Fruit fly (Drosophila melanogaster) whole organism, embryonic: ENCODE results near the gene eEF1delta.
A peak's percentile ranks its signal among the peaks of the same experiment; 100 is the strongest.

Experiments
- Ada2b ChIP-seq: fragments of 200-800 bp; sonication (Bioruptor generic); IDR thresholded peaks from 2 replicates; pipeline ENCODE4 v1.3.6; 2022; ENCODE audit warnings: missing biosample characterization, missing genetic modification characterization
- CG10543 ChIP-seq: fragments of 200-800 bp; sonication (Bioruptor generic); optimal IDR thresholded peaks from 3 replicates; lab custom pipeline; 2017; ENCODE audit warnings: missing biosample characterization, mild to moderate bottlenecking, missing genetic modification characterization, moderate library complexity
- CG12659 ChIP-seq: fragments of 200-800 bp; sonication (Bioruptor generic); optimal IDR thresholded peaks from 3 replicates; lab custom pipeline; 2017; ENCODE audit warnings: mild to moderate bottlenecking, missing biosample characterization, missing genetic modification reagents, missing genetic modification characterization
- CG13123 ChIP-seq: fragments of 200-800 bp; sonication (Bioruptor generic); optimal IDR thresholded peaks from 2 replicates; lab custom pipeline; 2016; ENCODE audit warnings: missing biosample characterization, missing genetic modification characterization
- CG16813 ChIP-seq: fragments of 200-800 bp; sonication (Bioruptor generic); IDR thresholded peaks from 3 replicates; pipeline ENCODE4 v1.3.6; 2022; ENCODE audit warnings: missing biosample characterization, missing genetic modification characterization; ENCODE audit not compliant: partially characterized antibody
- CG1792 ChIP-seq: fragments of 200-800 bp; sonication (Bioruptor generic); optimal IDR thresholded peaks from 2 replicates; lab custom pipeline; 2016; ENCODE audit warnings: missing biosample characterization, missing genetic modification characterization
- CG31388 ChIP-seq: fragments of 200-800 bp; sonication (Bioruptor generic); optimal IDR thresholded peaks from 2 replicates; lab custom pipeline; 2016; ENCODE audit warnings: missing biosample characterization, missing genetic modification characterization
- CG31441 ChIP-seq: fragments of 200-800 bp; sonication (Bioruptor generic); IDR thresholded peaks from 2 replicates; pipeline ENCODE4 v1.3.6; 2022; ENCODE audit warnings: missing biosample characterization, missing genetic modification characterization
- CG32772 ChIP-seq: fragments of 200-800 bp; sonication (Bioruptor generic); IDR thresholded peaks from 2 replicates; pipeline ENCODE4 v1.3.6; 2022; ENCODE audit warnings: missing biosample characterization, missing genetic modification characterization
- CG3281 ChIP-seq: fragments of 200-800 bp; sonication (Bioruptor generic); optimal IDR thresholded peaks from 3 replicates; lab custom pipeline; 2017; ENCODE audit warnings: missing biosample characterization, mild to moderate bottlenecking, missing genetic modification characterization
- CG33213 ChIP-seq: fragments of 200-800 bp; sonication (Bioruptor generic); optimal IDR thresholded peaks from 3 replicates; lab custom pipeline; 2016; ENCODE audit warnings: missing biosample characterization, missing genetic modification characterization
- CG3726 ChIP-seq: fragments of 200-800 bp; sonication (Bioruptor generic); IDR thresholded peaks from 3 replicates; pipeline ENCODE4, ENCODE4 v1.3.6; 2022; ENCODE audit warnings: missing biosample characterization, missing genetic modification characterization
- CG3838 ChIP-seq: fragments of 200-800 bp; sonication (Bioruptor generic); optimal IDR thresholded peaks from 3 replicates; lab custom pipeline; 2016; ENCODE audit warnings: missing biosample characterization, missing genetic modification characterization
- CG4282 ChIP-seq: fragments of 200-800 bp; sonication (Bioruptor generic); optimal IDR thresholded peaks from 2 replicates; lab custom pipeline; 2016; ENCODE audit warnings: missing biosample characterization, missing genetic modification characterization
- CG9609 ChIP-seq: fragments of 200-800 bp; sonication (Bioruptor generic); optimal IDR thresholded peaks from 3 replicates; lab custom pipeline; 2016; ENCODE audit warnings: missing biosample characterization, missing genetic modification characterization
- Ets65A ChIP-seq: fragments of 200-800 bp; sonication (Bioruptor generic); peaks from one replicate; lab custom pipeline; 2016; ENCODE audit warnings: missing biosample characterization, missing genetic modification characterization
- H2.0 ChIP-seq: fragments of 200-800 bp; sonication (Bioruptor generic); IDR thresholded peaks from 2 replicates; pipeline ENCODE4 v1.3.6; 2022; ENCODE audit warnings: missing biosample characterization, missing genetic modification characterization
- HLHmδ ChIP-seq: fragments of 200-800 bp; sonication (Bioruptor generic); optimal IDR thresholded peaks from 2 replicates; lab custom pipeline; 2018; ENCODE audit warnings: missing biosample characterization, mild to moderate bottlenecking, missing genetic modification characterization, moderate library complexity
- Hr78 ChIP-seq, 2 experiments: fragments of 200-800 bp in 1 of 2; fragments of >200 bp in 1 of 2; sonication (Bioruptor generic) in 1 of 2; optimal IDR thresholded peaks; 2 replicates each; lab custom pipeline; 2017 to 2019; ENCODE audit warnings: missing biosample characterization in 2 of 2, missing genetic modification characterization in 2 of 2, mild to moderate bottlenecking in 1 of 2, moderate library complexity in 1 of 2
- Max ChIP-seq: fragments of 200-800 bp; sonication (Bioruptor generic); optimal IDR thresholded peaks from 2 replicates; lab custom pipeline; 2016; ENCODE audit warnings: missing biosample characterization, mild to moderate bottlenecking, missing genetic modification characterization
- Myb ChIP-seq: fragments of 200-800 bp; sonication (Bioruptor generic); optimal IDR thresholded peaks from 2 replicates; lab custom pipeline; 2016; ENCODE audit warnings: missing biosample characterization, missing genetic modification characterization
- Nf-YC ChIP-seq: fragments of 200-800 bp; optimal IDR thresholded peaks from 3 replicates; lab custom pipeline; 2019; ENCODE audit warnings: missing biosample characterization, mild to moderate bottlenecking, missing genetic modification characterization, moderate library complexity
- Optix ChIP-seq: fragments of 200-800 bp; sonication (Bioruptor generic); IDR thresholded peaks from 3 replicates; pipeline ENCODE4 v1.3.6; 2022; ENCODE audit warnings: missing biosample characterization, missing genetic modification characterization
- Pdp1 ChIP-seq, 2 experiments: fragments of 200-800 bp; sonication (Bioruptor generic); optimal IDR thresholded peaks; 3 replicates each; lab custom pipeline; 2016; ENCODE audit warnings: missing biosample characterization in 2 of 2, missing genetic modification characterization in 2 of 2, mild to moderate bottlenecking in 1 of 2, moderate library complexity in 1 of 2
- Trl ChIP-seq, 3 experiments: fragments of >200 bp in 2 of 3; fragments of 200-800 bp in 1 of 3; sonication (Bioruptor generic) in 1 of 3; optimal IDR thresholded peaks; 2 replicates in 1 of 3; 3 replicates in 2 of 3; lab custom pipeline; 2016 to 2017; ENCODE audit warnings: missing biosample characterization in 1 of 3, missing genetic modification characterization in 1 of 3
- al ChIP-seq: fragments of 200-800 bp; sonication (Bioruptor generic); IDR thresholded peaks from 2 replicates; pipeline ENCODE4 v1.3.6; 2022; ENCODE audit warnings: missing biosample characterization, missing genetic modification characterization
- caup ChIP-seq: fragments of 200-800 bp; sonication (Bioruptor generic); optimal IDR thresholded peaks from 3 replicates; lab custom pipeline; 2017; ENCODE audit warnings: missing biosample characterization, mild to moderate bottlenecking, missing genetic modification characterization, moderate library complexity; ENCODE audit not compliant: severe bottlenecking
- chm ChIP-seq: fragments of 200-800 bp; sonication (Bioruptor generic); IDR thresholded peaks from 2 replicates; pipeline ENCODE4 v1.3.6; 2022; ENCODE audit warnings: missing biosample characterization, missing genetic modification characterization
- dati ChIP-seq: fragments of 200-800 bp; sonication (Bioruptor generic); IDR thresholded peaks from 2 replicates; pipeline ENCODE4 v1.3.6; 2022; ENCODE audit warnings: missing biosample characterization, missing genetic modification characterization
- eve ChIP-seq, 2 experiments: fragments of >200 bp; optimal IDR thresholded peaks; 2 replicates each; lab custom pipeline; 2017; ENCODE audit warnings: missing biosample characterization in 2 of 2, missing genetic modification characterization in 2 of 2
- fd3F ChIP-seq: fragments of 200-800 bp; sonication (Bioruptor generic); optimal IDR thresholded peaks from 2 replicates; lab custom pipeline; 2018; ENCODE audit warnings: missing biosample characterization, mild to moderate bottlenecking, missing genetic modification characterization, moderate library complexity
- fru ChIP-seq: fragments of >200 bp; optimal IDR thresholded peaks from 2 replicates; lab custom pipeline; 2017
- jumu ChIP-seq: fragments of 200-800 bp; sonication (Bioruptor generic); optimal IDR thresholded peaks from 3 replicates; lab custom pipeline; 2016; ENCODE audit warnings: missing biosample characterization, missing genetic modification characterization
- kay ChIP-seq: fragments of 200-800 bp; sonication (Bioruptor generic); optimal IDR thresholded peaks from 2 replicates; lab custom pipeline; 2016; ENCODE audit warnings: missing biosample characterization, missing genetic modification characterization
- ken ChIP-seq: fragments of 200-800 bp; sonication (Bioruptor generic); IDR thresholded peaks from 3 replicates; pipeline ENCODE4 v1.3.6; 2022; ENCODE audit warnings: missing biosample characterization, missing genetic modification characterization
- onecut ChIP-seq: fragments of 200-800 bp; sonication (Bioruptor generic); IDR thresholded peaks from 2 replicates; pipeline ENCODE4 v1.3.6; 2022; ENCODE audit warnings: missing biosample characterization, missing genetic modification characterization
- ro ChIP-seq: fragments of 200-800 bp; sonication (Bioruptor generic); IDR thresholded peaks from 2 replicates; pipeline ENCODE4 v1.3.6; 2022; ENCODE audit warnings: missing biosample characterization, missing genetic modification characterization
- run ChIP-seq: fragments of 200-800 bp; sonication (Bioruptor generic); optimal IDR thresholded peaks from 3 replicates; lab custom pipeline; 2018; ENCODE audit warnings: missing biosample characterization, mild to moderate bottlenecking, missing genetic modification characterization
- schlank ChIP-seq: fragments of 200-800 bp; sonication (Bioruptor generic); optimal IDR thresholded peaks from 2 replicates; lab custom pipeline; 2018; ENCODE audit warnings: missing biosample characterization, mild to moderate bottlenecking, missing genetic modification characterization
- sd ChIP-seq: fragments of 200-800 bp; sonication (Bioruptor generic); optimal IDR thresholded peaks from 3 replicates; lab custom pipeline; 2018; ENCODE audit warnings: missing biosample characterization, mild to moderate bottlenecking, missing genetic modification characterization, moderate library complexity
- shn ChIP-seq: fragments of 200-800 bp; sonication (Bioruptor generic); optimal IDR thresholded peaks from 3 replicates; lab custom pipeline; 2016; ENCODE audit warnings: missing biosample characterization, missing genetic modification characterization
- sim ChIP-seq: fragments of 200-800 bp; sonication (Bioruptor generic); IDR thresholded peaks from 2 replicates; pipeline ENCODE4 v1.3.6; 2022; ENCODE audit warnings: missing biosample characterization, missing genetic modification characterization
- sisA ChIP-seq: fragments of 200-800 bp; sonication (Bioruptor generic); IDR thresholded peaks from 2 replicates; pipeline ENCODE4 v1.3.6; 2022; ENCODE audit warnings: missing biosample characterization, missing genetic modification characterization
- sna ChIP-seq: fragments of 200-800 bp; sonication (Bioruptor generic); IDR thresholded peaks from 2 replicates; pipeline ENCODE4 v1.3.6; 2022; ENCODE audit warnings: missing biosample characterization, missing genetic modification characterization; ENCODE audit not compliant: partially characterized antibody
- sr ChIP-seq: fragments of 200-800 bp; sonication (Bioruptor generic); IDR thresholded peaks from 3 replicates; pipeline ENCODE4 v1.3.6; 2022; ENCODE audit warnings: missing biosample characterization, missing genetic modification characterization
- sug ChIP-seq: fragments of 200-800 bp; optimal IDR thresholded peaks from 2 replicates; lab custom pipeline; 2019; ENCODE audit warnings: missing biosample characterization, mild to moderate bottlenecking, missing genetic modification characterization, moderate library complexity
- tin ChIP-seq: fragments of 200-800 bp; sonication (Bioruptor generic); optimal IDR thresholded peaks from 3 replicates; lab custom pipeline; 2016; ENCODE audit warnings: missing biosample characterization, missing genetic modification characterization
- tna ChIP-seq: fragments of 200-800 bp; sonication (Bioruptor generic); IDR thresholded peaks from 2 replicates; pipeline ENCODE4 v1.3.6; 2022; ENCODE audit warnings: missing biosample characterization, missing genetic modification characterization; ENCODE audit not compliant: partially characterized antibody
- vfl ChIP-seq: fragments of 200-800 bp; sonication (Bioruptor generic); optimal IDR thresholded peaks from 2 replicates; lab custom pipeline; 2016; ENCODE audit warnings: missing biosample characterization, missing genetic modification characterization
- zf30C ChIP-seq: fragments of 200-800 bp; sonication (Bioruptor generic); optimal IDR thresholded peaks from 3 replicates; lab custom pipeline; 2018; ENCODE audit warnings: missing biosample characterization, mild to moderate bottlenecking, missing genetic modification characterization
- zfh2 ChIP-seq: fragments of 200-800 bp; sonication (Bioruptor generic); optimal IDR thresholded peaks from 2 replicates; lab custom pipeline; 2016; ENCODE audit warnings: missing biosample characterization, missing genetic modification characterization

eEF1delta gene

DNA sequence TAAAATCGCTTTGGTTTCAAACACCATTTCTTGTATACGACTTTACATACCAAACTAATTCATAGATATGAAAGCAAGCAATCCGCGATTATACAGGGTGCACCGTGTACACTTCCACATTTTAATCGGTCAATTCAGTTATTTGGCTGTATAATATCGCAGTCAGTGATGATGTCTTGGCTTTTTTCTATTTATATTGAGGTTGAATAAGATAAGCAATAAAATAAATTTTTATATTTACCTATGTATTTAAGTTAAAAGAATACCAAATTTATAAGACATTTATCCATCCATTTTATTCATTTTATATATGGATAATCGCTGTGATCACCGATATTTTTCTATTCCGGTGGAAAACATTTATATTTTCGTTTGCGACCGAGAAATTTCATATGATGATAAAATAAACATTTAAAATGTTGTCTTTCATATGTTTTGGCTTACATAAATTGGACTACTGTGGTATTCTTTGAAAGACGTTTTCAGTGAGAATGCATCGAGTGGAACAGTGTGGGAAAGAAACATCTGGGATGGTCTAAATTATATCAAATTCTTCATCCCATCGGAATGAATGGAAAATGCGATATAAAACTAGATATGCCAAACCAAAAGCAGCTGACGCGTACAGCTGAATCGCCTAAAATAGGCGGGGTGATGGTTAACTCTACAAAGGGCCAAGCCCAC is 5.4 kb upstream of the eEF1delta start, which contains the start of gene CG5708 (continued):
- TF ChIP-seq caup (GFP tag; lab: Kevin White, UChicago): peak; percentile 1
- no peak for TF ChIP-seq tin (GFP tag; lab: Kevin White, UChicago)
- TF ChIP-seq vfl (GFP tag; lab: Kevin White, UChicago): no peak
- TF ChIP-seq CG13123 (GFP tag; lab: Kevin White, UChicago): no peak
- TF ChIP-seq Ets65A: peak; percentile 13
- TF ChIP-seq CG10543 (GFP tag; lab: Kevin White, UChicago): no peak
- no peak for TF ChIP-seq run (tag; lab: Kevin White, UChicago)
- TF ChIP-seq sug (tag; lab: Kevin White, UChicago): peak; percentile 15
- no peak for TF ChIP-seq ro (GFP tag; lab: Robert Waterston, UW)
- TF ChIP-seq CG31441 (GFP tag; lab: Robert Waterston, UW): peak; percentile 46; the same call in 1 of the 2 replicates
- no peak for TF ChIP-seq zf30C (GFP tag; lab: Kevin White, UChicago)
- no peak for TF ChIP-seq Trl (optimal IDR thresholded peaks at IDR 0.05; lab: Kevin White, UChicago)
- no peak for TF ChIP-seq Trl (GFP tag; optimal IDR thresholded peaks at IDR 0.05; lab: Kevin White, UChicago)
- TF ChIP-seq Hr78 (GFP tag; optimal IDR thresholded peaks at IDR 0.05; lab: Kevin White, UChicago): no peak
- no peak for TF ChIP-seq Myb (GFP tag; lab: Kevin White, UChicago)
- TF ChIP-seq Nf-YC (tag; lab: Kevin White, UChicago): peak; percentile 47
- TF ChIP-seq CG3726 (GFP tag; lab: Robert Waterston, UW): no peak
- TF ChIP-seq jumu (GFP tag; lab: Kevin White, UChicago): no peak
- no peak for TF ChIP-seq shn (GFP tag; lab: Kevin White, UChicago)
- TF ChIP-seq eve (GFP tag; optimal IDR thresholded peaks at IDR 0.05; lab: Kevin White, UChicago): no peak
- no peak for TF ChIP-seq CG9609
- no peak for TF ChIP-seq sim
- TF ChIP-seq CG1792 (GFP tag; lab: Kevin White, UChicago): no peak
- no peak; the same call in 2 of the 3 replicates for TF ChIP-seq ken (GFP tag; lab: Robert Waterston, UW)
- no peak for TF ChIP-seq CG33213
- no peak for TF ChIP-seq CG3281 (GFP tag; lab: Kevin White, UChicago)
- no peak; the same call in 1 of the 2 replicates for TF ChIP-seq onecut (GFP tag; lab: Robert Waterston, UW)
- TF ChIP-seq sd (tag; lab: Kevin White, UChicago): peak; percentile 73
- TF ChIP-seq sisA (GFP tag; lab: Robert Waterston, UW): no peak
- no peak for TF ChIP-seq Max
- TF ChIP-seq Optix (GFP tag; lab: Robert Waterston, UW): no peak
- no peak for TF ChIP-seq sr (GFP tag; lab: Robert Waterston, UW)
- TF ChIP-seq CG4282 (GFP tag; lab: Kevin White, UChicago): no peak
- TF ChIP-seq CG16813 (GFP tag; lab: Robert Waterston, UW): peak; percentile 58
- TF ChIP-seq kay: no peak
- TF ChIP-seq fru (lab: Kevin White, UChicago): no peak
- no peak for TF ChIP-seq chm (GFP tag; lab: Robert Waterston, UW)
- no peak for TF ChIP-seq fd3F (GFP tag; lab: Kevin White, UChicago)
- no peak for TF ChIP-seq H2.0 (GFP tag; lab: Robert Waterston, UW)
- TF ChIP-seq CG31388: no peak
- no peak for TF ChIP-seq CG3838
- no peak for TF ChIP-seq dati (GFP tag; lab: Robert Waterston, UW)
- no peak for TF ChIP-seq HLHmδ
- TF ChIP-seq tna: no peak
- no peak for TF ChIP-seq sna (GFP tag; lab: Robert Waterston, UW)
- TF ChIP-seq CG12659 (GFP tag; lab: Kevin White, UChicago): peak; percentile 70
- TF ChIP-seq zfh2 (GFP tag; lab: Kevin White, UChicago): peak; percentile 2
- no peak for TF ChIP-seq Pdp1 (GFP tag; optimal IDR thresholded peaks at IDR 0.05; lab: Kevin White, UChicago)
- TF ChIP-seq schlank: no peak
- TF ChIP-seq Ada2b (GFP tag; lab: Robert Waterston, UW): no peak
- TF ChIP-seq CG32772 (GFP tag; lab: Robert Waterston, UW): no peak
- TF ChIP-seq al (GFP tag; lab: Robert Waterston, UW): no peak
